Worm (Caenorhabditis elegans) whole organism, young adult: ENCODE measurements around the gene T24E12.12.

Experiments
- B0019.2 ChIP-seq: fragments of 200-800 bp; sonication (Bioruptor generic); conservative IDR thresholded peaks from 2 replicates; pipeline ENCODE4 v1.3.6; 2022; ENCODE audit warnings: missing genetic modification reagents, missing genetic modification characterization, missing compliant biosample characterization
- F49E8.2 ChIP-seq: sonication (generic microtip); optimal IDR thresholded peaks from 3 replicates; lab custom pipeline; 2017; ENCODE audit warnings: missing genetic modification characterization, mild to moderate bottlenecking, missing compliant biosample characterization, antibody characterized with exemption, moderate library complexity; ENCODE audit not compliant: insufficient read depth
- K12H6.12 ChIP-seq: fragments of 200-800 bp; sonication (Bioruptor generic); optimal IDR thresholded peaks from 2 replicates; lab custom pipeline; 2018; ENCODE audit warnings: mild to moderate bottlenecking, missing genetic modification characterization, missing compliant biosample characterization
- ama-1 ChIP-seq, 3 experiments: fragments of 150-350 bp in 1 of 3; sonication (generic microtip) in 2 of 3; optimal IDR thresholded peaks; 2 replicates each; lab custom pipeline; 2014 to 2018; ENCODE audit warnings: missing biosample characterization in 2 of 3, missing genetic modification characterization in 2 of 3, missing genetic modification reagents in 2 of 3
- dpl-1 ChIP-seq: fragments of 150-350 bp; optimal IDR thresholded peaks from 2 replicates; lab custom pipeline; 2014; ENCODE audit warnings: missing biosample characterization, missing genetic modification reagents, missing genetic modification characterization
- egrh-3 ChIP-seq: fragments of 200-800 bp; sonication (Bioruptor generic); IDR thresholded peaks from 2 replicates; pipeline ENCODE4 v1.3.6; 2022; ENCODE audit warnings: missing genetic modification reagents, missing genetic modification characterization, missing compliant biosample characterization
- ets-4 ChIP-seq: fragments of 200-800 bp; sonication (Bioruptor generic); optimal IDR thresholded peaks from 2 replicates; lab custom pipeline; 2018; ENCODE audit warnings: mild to moderate bottlenecking, missing genetic modification characterization, missing compliant biosample characterization
- nfya-1 ChIP-seq: sonication (generic microtip); optimal IDR thresholded peaks from 2 replicates; lab custom pipeline; 2017; ENCODE audit warnings: antibody characterized with exemption, missing compliant biosample characterization, missing genetic modification characterization, borderline replicate concordance; ENCODE audit not compliant: insufficient read depth
- nfya-2 ChIP-seq: fragments of 200-800 bp; sonication (Bioruptor generic); IDR thresholded peaks from 2 replicates; pipeline ENCODE4 v1.3.6; 2022; ENCODE audit warnings: missing genetic modification reagents, missing genetic modification characterization, missing compliant biosample characterization
- unc-62 ChIP-seq: fragments of 150-350 bp; optimal IDR thresholded peaks from 2 replicates; lab custom pipeline; 2014; ENCODE audit warnings: missing biosample characterization, missing genetic modification reagents, missing genetic modification characterization
- ztf-25 ChIP-seq: fragments of 200-800 bp; sonication (Bioruptor generic); IDR thresholded peaks from 2 replicates; pipeline ENCODE4 v1.3.6; 2022; ENCODE audit warnings: missing genetic modification reagents, missing genetic modification characterization, missing compliant biosample characterization
- ztf-28 ChIP-seq: fragments of 200-800 bp; sonication (Bioruptor generic); IDR thresholded peaks from 2 replicates; pipeline ENCODE4 v1.3.6; 2022; ENCODE audit warnings: missing genetic modification reagents, missing genetic modification characterization, missing compliant biosample characterization

DNA sequence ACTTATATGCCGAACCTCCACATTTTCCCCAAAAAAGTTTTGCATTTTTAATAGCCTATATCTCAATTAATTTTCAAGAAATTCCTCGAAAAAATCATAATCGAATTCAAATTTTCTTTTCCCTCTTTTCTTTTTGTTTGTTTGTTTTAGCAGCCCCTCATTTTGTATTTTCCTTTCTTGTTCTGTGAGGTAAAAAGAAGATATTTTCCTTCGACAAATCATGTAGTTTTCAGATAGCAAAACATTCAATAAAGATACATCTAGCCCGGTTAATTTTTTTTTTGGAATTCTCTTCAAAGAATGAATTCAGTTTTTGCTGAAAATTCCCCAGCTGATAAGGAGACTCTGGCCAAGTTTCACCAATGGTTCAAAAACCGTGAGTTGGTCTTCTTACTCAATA lies 16.6 kb downstream of the T24E12.12 start, which contains the start of gene T24E12.3:
- TF ChIP-seq nfya-1 (tag; lab: Kevin White, UChicago): no peak
- no peak for TF ChIP-seq ama-1 (optimal IDR thresholded peaks at IDR 0.05; lab: Kevin White, UChicago)
- no peak for TF ChIP-seq ama-1 (GFP tag; optimal IDR thresholded peaks at IDR 0.05; lab: Kevin White, UChicago)
- TF ChIP-seq nfya-2 (GFP tag; lab: Robert Waterston, UW): no peak
- no peak for TF ChIP-seq B0019.2 (GFP tag; lab: Robert Waterston, UW)
- TF ChIP-seq F49E8.2 (tag; lab: Kevin White, UChicago): no peak
- TF ChIP-seq ets-4: no peak
- TF ChIP-seq ztf-28 (GFP tag; lab: Robert Waterston, UW): no peak
- no peak for TF ChIP-seq K12H6.12 (tag; lab: Kevin White, UChicago)
- TF ChIP-seq unc-62 (GFP tag; lab: Kevin White, UChicago): no peak
- no peak for TF ChIP-seq dpl-1 (GFP tag; lab: Kevin White, UChicago)
- TF ChIP-seq ztf-25 (GFP tag; lab: Robert Waterston, UW): no peak
- no peak for TF ChIP-seq egrh-3
